Worm (Caenorhabditis elegans) whole organism, L4 larva: ENCODE data around the gene K01G5.10.

ENCODE experiments used
- attf-4 ChIP-seq: sonication (generic microtip); optimal IDR thresholded peaks from 3 replicates; lab custom pipeline; 2017; ENCODE audit warnings: missing biosample characterization, missing genetic modification characterization
- lin-39 ChIP-seq: fragments of 150-350 bp; optimal IDR thresholded peaks from 2 replicates; lab custom pipeline; 2014; ENCODE audit warnings: missing biosample characterization, missing genetic modification reagents, missing genetic modification characterization

ce11 chrIII:10802032-10802431, 43.7 kb upstream of the K01G5.10 start, which contains the start of gene K11D9.3:
- TF ChIP-seq attf-4 (no peak), lin-39 (tag; lab: Kevin White, UChicago) (no peak)
